Worm (Caenorhabditis elegans) whole organism, L4 larva: ENCODE data around the gene arle-14.

ENCODE experiments used
- D1046.2 ChIP-seq: fragments of 200-800 bp; sonication (Bioruptor generic); IDR thresholded peaks from 2 replicates; pipeline ENCODE4 v1.3.6; 2022; ENCODE audit warnings: missing genetic modification characterization, missing compliant biosample characterization
- F49E8.2 ChIP-seq: sonication (generic microtip); optimal IDR thresholded peaks from 2 replicates; lab custom pipeline; 2016; ENCODE audit warnings: missing compliant biosample characterization, mild to moderate bottlenecking, missing genetic modification characterization, borderline replicate concordance
- R02D3.7 ChIP-seq: fragments of 150-350 bp; sonication (generic microtip); optimal IDR thresholded peaks from 3 replicates; lab custom pipeline; 2014; ENCODE audit warnings: missing biosample characterization, missing genetic modification characterization
- Y105C5A.15 ChIP-seq: fragments of 200-800 bp; sonication (Bioruptor generic); IDR thresholded peaks from 2 replicates; pipeline ENCODE4 v1.3.6; 2022; ENCODE audit warnings: missing genetic modification characterization, missing compliant biosample characterization
- aha-1 ChIP-seq: fragments of 150-350 bp; peaks from one replicate; lab custom pipeline; 2014; ENCODE audit warnings: missing biosample characterization, missing genetic modification characterization
- ama-1 ChIP-seq: fragments of 150-350 bp; optimal IDR thresholded peaks from 2 replicates; lab custom pipeline; 2014; ENCODE audit warnings: inconsistent platforms, mixed read lengths
- ceh-32 ChIP-seq: sonication (generic microtip); optimal IDR thresholded peaks from 2 replicates; lab custom pipeline; 2016; ENCODE audit warnings: mild to moderate bottlenecking, missing genetic modification characterization, missing compliant biosample characterization; ENCODE audit not compliant: poor library complexity
- ceh-44 ChIP-seq: fragments of 200-800 bp; sonication (Bioruptor generic); IDR thresholded peaks from 2 replicates; pipeline ENCODE4 v1.3.6; 2022; ENCODE audit warnings: missing genetic modification reagents, missing genetic modification characterization, missing compliant biosample characterization
- daf-16 ChIP-seq, 3 experiments: sonication (generic microtip); optimal IDR thresholded peaks; 2 replicates each; lab custom pipeline; 2016 to 2017; ENCODE audit warnings: missing genetic modification characterization in 3 of 3, missing genetic modification reagents in 3 of 3, mild to moderate bottlenecking in 2 of 3, missing compliant biosample characterization in 2 of 3, missing biosample characterization in 1 of 3, moderate library complexity in 1 of 3
- daf-8 ChIP-seq: fragments of 200-800 bp; sonication (Bioruptor generic); IDR thresholded peaks from 2 replicates; pipeline ENCODE4 v1.3.6; 2022; ENCODE audit warnings: missing genetic modification characterization, missing compliant biosample characterization
- dmd-6 ChIP-seq: fragments of 200-800 bp; sonication (Bioruptor generic); IDR thresholded peaks from 2 replicates; pipeline ENCODE4 v1.3.6; 2022; ENCODE audit warnings: missing genetic modification reagents, missing genetic modification characterization, missing compliant biosample characterization
- dmd-9 ChIP-seq: fragments of 200-800 bp; sonication (Bioruptor generic); IDR thresholded peaks from 2 replicates; pipeline ENCODE4 v1.3.6; 2022; ENCODE audit warnings: missing genetic modification reagents, missing genetic modification characterization, missing compliant biosample characterization
- dpl-1 ChIP-seq: fragments of 150-350 bp; optimal IDR thresholded peaks from 2 replicates; lab custom pipeline; 2014; ENCODE audit warnings: missing biosample characterization, missing genetic modification reagents, missing genetic modification characterization
- dve-1 ChIP-seq: sonication (generic microtip); optimal IDR thresholded peaks from 2 replicates; lab custom pipeline; 2017; ENCODE audit warnings: antibody characterized with exemption, mild to moderate bottlenecking, missing genetic modification characterization, missing compliant biosample characterization; ENCODE audit not compliant: insufficient read depth
- egl-27 ChIP-seq: sonication (generic microtip); optimal IDR thresholded peaks from 3 replicates; lab custom pipeline; 2017; ENCODE audit warnings: missing biosample characterization, missing genetic modification reagents, missing genetic modification characterization
- egl-43 ChIP-seq: fragments of 200-800 bp; sonication (Bioruptor generic); IDR thresholded peaks from 2 replicates; pipeline ENCODE4 v1.3.6; 2022; ENCODE audit warnings: missing genetic modification reagents, missing genetic modification characterization, missing compliant biosample characterization
- hlh-11 ChIP-seq: fragments of 200-800 bp; sonication (Bioruptor generic); optimal IDR thresholded peaks from 2 replicates; lab custom pipeline; 2018; ENCODE audit warnings: mild to moderate bottlenecking, missing genetic modification characterization, missing compliant biosample characterization
- hlh-30 ChIP-seq: sonication (generic microtip); optimal IDR thresholded peaks from 2 replicates; lab custom pipeline; 2017; ENCODE audit warnings: antibody characterized with exemption, mild to moderate bottlenecking, missing genetic modification characterization, missing compliant biosample characterization; ENCODE audit not compliant: insufficient read depth
- lin-13 ChIP-seq: fragments of 150-350 bp; optimal IDR thresholded peaks from 2 replicates; lab custom pipeline; 2014; ENCODE audit warnings: missing biosample characterization, missing genetic modification reagents, missing genetic modification characterization
- lin-15B ChIP-seq: fragments of 150-350 bp; sonication (generic microtip); optimal IDR thresholded peaks from 3 replicates; lab custom pipeline; 2014; ENCODE audit warnings: missing biosample characterization, missing genetic modification characterization
- lir-3 ChIP-seq: sonication (generic microtip); optimal IDR thresholded peaks from 2 replicates; lab custom pipeline; 2016; ENCODE audit warnings: mild to moderate bottlenecking, missing genetic modification characterization, missing compliant biosample characterization
- madf-5 ChIP-seq, 2 experiments: fragments of 200-800 bp; sonication (Bioruptor generic); IDR thresholded peaks; 2 replicates each; pipeline ENCODE4 v1.3.6; 2022; ENCODE audit warnings: missing compliant biosample characterization in 2 of 2, missing genetic modification characterization in 2 of 2
- mdl-1 ChIP-seq, 2 experiments: fragments of 150-350 bp in 1 of 2; sonication (generic microtip) in 1 of 2; optimal IDR thresholded peaks; 2 replicates each; lab custom pipeline; 2014 to 2017; ENCODE audit warnings: missing biosample characterization in 2 of 2, missing genetic modification characterization in 2 of 2
- nhr-237 ChIP-seq: sonication (generic microtip); optimal IDR thresholded peaks from 2 replicates; lab custom pipeline; 2017; ENCODE audit warnings: missing biosample characterization, missing genetic modification characterization
- nhr-28 ChIP-seq: fragments of 150-350 bp; optimal IDR thresholded peaks from 2 replicates; lab custom pipeline; 2014; ENCODE audit warnings: missing biosample characterization, missing genetic modification characterization
- nhr-41 ChIP-seq: fragments of 200-800 bp; sonication (Bioruptor generic); IDR thresholded peaks from 2 replicates; pipeline ENCODE4 v1.3.6; 2022; ENCODE audit warnings: missing genetic modification reagents, missing genetic modification characterization, missing compliant biosample characterization
- php-3 ChIP-seq: fragments of 200-800 bp; sonication (Bioruptor generic); IDR thresholded peaks from 2 replicates; pipeline ENCODE4 v1.3.6; 2022; ENCODE audit warnings: missing genetic modification reagents, missing genetic modification characterization, missing compliant biosample characterization
- pqm-1 ChIP-seq: sonication (generic microtip); optimal IDR thresholded peaks from 2 replicates; lab custom pipeline; 2017; ENCODE audit warnings: missing biosample characterization, missing genetic modification characterization
- saeg-2 ChIP-seq: fragments of 200-800 bp; sonication (Bioruptor generic); IDR thresholded peaks from 2 replicates; pipeline ENCODE4 v1.3.6; 2022; ENCODE audit warnings: missing genetic modification reagents, missing genetic modification characterization, missing compliant biosample characterization
- snpc-1.2 ChIP-seq: fragments of 200-800 bp; sonication (Bioruptor generic); IDR thresholded peaks from 2 replicates; pipeline ENCODE4 v1.3.6; 2022; ENCODE audit warnings: missing genetic modification reagents, missing genetic modification characterization, missing compliant biosample characterization
- tra-1 ChIP-seq: fragments of 200-800 bp; sonication (Bioruptor generic); IDR thresholded peaks from 2 replicates; pipeline ENCODE4 v1.3.6; 2022; ENCODE audit warnings: missing genetic modification reagents, missing genetic modification characterization, missing compliant biosample characterization
- unc-62 ChIP-seq, 3 experiments: fragments of 150-350 bp in 1 of 3; sonication (generic microtip); optimal IDR thresholded peaks in 2 of 3; peaks in 1 of 3; 1 replicate in 1 of 3; 2 replicates in 2 of 3; lab custom pipeline; 2014 to 2017; ENCODE audit warnings: missing biosample characterization in 3 of 3, missing genetic modification characterization in 3 of 3, missing genetic modification reagents in 3 of 3, missing genotype in 1 of 3
- zip-11 ChIP-seq: fragments of 200-800 bp; sonication (Bioruptor generic); IDR thresholded peaks from 2 replicates; pipeline ENCODE4 v1.3.6; 2022; ENCODE audit warnings: missing genetic modification characterization, missing compliant biosample characterization

Gene arle-14

ce11 chrIII:5729367-5729766 is 36.7 kb downstream of the arle-14 start:
- TF ChIP-seq aha-1 (tag; lab: Kevin White, UChicago), result peak; percentile 93
- TF ChIP-seq dmd-9 (GFP tag; lab: Robert Waterston, UW), result no peak

ce11 chrIII:5730041-5730440 is 37.3 kb downstream of the arle-14 start:
- TF ChIP-seq Y105C5A.15 (GFP tag; lab: Robert Waterston, UW) (no peak), unc-62 (GFP tag; optimal IDR thresholded peaks at IDR 0.05 in 1 of 2; lab: Kevin White, UChicago) (peak in 1 of 2 experiments; percentile 28), unc-62 (tag; optimal IDR thresholded peaks at IDR 0.05; lab: Kevin White, UChicago) (no peak), R02D3.7 (tag; lab: Kevin White, UChicago) (no peak), aha-1 (tag; lab: Kevin White, UChicago) (peak; percentile 28), zip-11 (GFP tag; lab: Robert Waterston, UW) (no peak), ceh-32 (tag; lab: Kevin White, UChicago) (no peak)

ce11 chrIII:5730980-5731636 is 38.4 kb downstream of the arle-14 start, which contains the start of the genes B0244.9 and B0244.7:
TSS of gene B0244.9 (minus strand) at chrIII:5731030.
TSS of gene B0244.7 (plus strand) at chrIII:5731501.
- TF ChIP-seq pqm-1 (tag; lab: Kevin White, UChicago), result peak; percentile 56
- TF ChIP-seq snpc-1.2, result no peak
- TF ChIP-seq nhr-28 (tag; lab: Kevin White, UChicago), result peak; percentile 62
- TF ChIP-seq, all 104 proteins: peak for 2

- peak; percentile 37 for TF ChIP-seq nhr-28 (tag; lab: Kevin White, UChicago)
- no peak for TF ChIP-seq egl-43 (GFP tag; lab: Robert Waterston, UW)
- no peak for TF ChIP-seq R02D3.7 (tag; lab: Kevin White, UChicago)
These were observed 40.2 kb downstream of the arle-14 start, which contains the start of gene B0244.17 for ce11 chrIII:5732925-5733324. TSS of gene B0244.17 (plus strand) at chrIII:5733225.

ce11 chrIII:5734328-5734727 is 41.6 kb downstream of the arle-14 start:
- TF ChIP-seq R02D3.7 (tag; lab: Kevin White, UChicago) (no peak), aha-1 (tag; lab: Kevin White, UChicago) (peak; percentile 73)

ce11 chrIII:5734905-5735304 is 42.2 kb downstream of the arle-14 start, which contains the start of gene B0244.10:
TSS of gene B0244.10 (plus strand) at chrIII:5735158.
- TF ChIP-seq daf-16 (GFP tag; optimal IDR thresholded peaks at IDR 0.05; lab: Kevin White, UChicago) (no peak), daf-16 (tag; optimal IDR thresholded peaks at IDR 0.05; lab: Kevin White, UChicago) (peak; percentile 27), nhr-237 (tag; lab: Kevin White, UChicago) (no peak), pqm-1 (tag; lab: Kevin White, UChicago) (peak; percentile 84), tra-1 (GFP tag; lab: Robert Waterston, UW) (no peak), unc-62 (GFP tag; optimal IDR thresholded peaks at IDR 0.05 in 1 of 2; lab: Kevin White, UChicago) (no peak), unc-62 (tag; optimal IDR thresholded peaks at IDR 0.05; lab: Kevin White, UChicago) (no peak), nhr-28 (tag; lab: Kevin White, UChicago) (peak; percentile 71), hlh-11 (peak; percentile 38), dve-1 (peak; percentile 63), lin-15B (tag; lab: Kevin White, UChicago) (no peak), dmd-6 (peak; percentile 84), php-3 (GFP tag; lab: Robert Waterston, UW) (peak; percentile 49; the same call in 1 of the 2 replicates)

ce11 chrIII:5737708-5738107 is 45.0 kb downstream of the arle-14 start, which contains the start of gene B0244.6:
TSS of gene B0244.6 (plus strand) at chrIII:5738008.
- TF ChIP-seq lin-13 (no peak), madf-5 (GFP tag; IDR thresholded peaks at IDR 0.05; lab: Robert Waterston, UW) (no peak), dve-1 (peak; percentile 10)

ce11 chrIII:5740666-5741065 is 48.0 kb downstream of the arle-14 start, which contains the start of gene B0244.16:
TSS of gene B0244.16 (plus strand) at chrIII:5740966.
- TF ChIP-seq mdl-1 (tag; optimal IDR thresholded peaks at IDR 0.05; lab: Kevin White, UChicago) (no peak), saeg-2 (GFP tag; lab: Robert Waterston, UW) (no peak), egl-27 (tag; lab: Kevin White, UChicago) (no peak), dpl-1 (GFP tag; lab: Kevin White, UChicago) (no peak), lir-3 (no peak), nhr-41 (GFP tag; lab: Robert Waterston, UW) (no peak), daf-16 (GFP tag; optimal IDR thresholded peaks at IDR 0.05; lab: Kevin White, UChicago) (no peak), daf-16 (tag; optimal IDR thresholded peaks at IDR 0.05; lab: Kevin White, UChicago) (no peak), ceh-44 (GFP tag; lab: Robert Waterston, UW) (no peak), daf-8 (GFP tag; lab: Robert Waterston, UW) (no peak), D1046.2 (no peak), ama-1 (lab: Kevin White, UChicago) (no peak), hlh-30 (no peak), pqm-1 (tag; lab: Kevin White, UChicago) (no peak), F49E8.2 (no peak)
